Fruit fly (Drosophila melanogaster) whole organism, embryonic: ENCODE data around the gene Coa8.

Source experiments
- Atf6 ChIP-seq: fragments of 200-800 bp; sonication (Bioruptor generic); IDR thresholded peaks from 2 replicates; pipeline ENCODE4 v1.3.6; 2022; ENCODE audit warnings: missing biosample characterization, missing genetic modification characterization
- Blimp-1 ChIP-seq: fragments of 200-800 bp; sonication (Bioruptor generic); optimal IDR thresholded peaks from 3 replicates; lab custom pipeline; 2018; ENCODE audit warnings: missing biosample characterization, missing genetic modification characterization, mild to moderate bottlenecking, moderate library complexity, missing genetic modification reagents
- CG10431 ChIP-seq: fragments of 200-800 bp; sonication (Bioruptor generic); optimal IDR thresholded peaks from 3 replicates; lab custom pipeline; 2018; ENCODE audit warnings: missing biosample characterization, mild to moderate bottlenecking, missing genetic modification characterization
- CG11247 ChIP-seq: fragments of 200-800 bp; sonication (Bioruptor generic); IDR thresholded peaks from 2 replicates; pipeline ENCODE4 v1.3.6; 2022; ENCODE audit warnings: missing biosample characterization, missing genetic modification characterization
- CG12155 ChIP-seq: fragments of 200-800 bp; sonication (Bioruptor generic); optimal IDR thresholded peaks from 3 replicates; lab custom pipeline; 2016; ENCODE audit warnings: missing biosample characterization, missing genetic modification characterization
- CG12659 ChIP-seq: fragments of 200-800 bp; sonication (Bioruptor generic); optimal IDR thresholded peaks from 3 replicates; lab custom pipeline; 2017; ENCODE audit warnings: mild to moderate bottlenecking, missing biosample characterization, missing genetic modification reagents, missing genetic modification characterization
- CG12769 ChIP-seq: fragments of 200-800 bp; sonication (Bioruptor generic); optimal IDR thresholded peaks from 2 replicates; lab custom pipeline; 2019; ENCODE audit warnings: missing biosample characterization, mild to moderate bottlenecking, missing genetic modification characterization, moderate library complexity
- CG16779 ChIP-seq: fragments of 200-800 bp; sonication (Bioruptor generic); IDR thresholded peaks from 2 replicates; pipeline ENCODE4 v1.3.6; 2022; ENCODE audit warnings: missing biosample characterization, missing genetic modification characterization
- CG17328 ChIP-seq: fragments of 200-800 bp; sonication (Bioruptor generic); IDR thresholded peaks from 2 replicates; pipeline ENCODE4 v1.3.6; 2022; ENCODE audit warnings: missing biosample characterization, missing genetic modification characterization
- CG17829 ChIP-seq: fragments of 200-800 bp; optimal IDR thresholded peaks from 2 replicates; lab custom pipeline; 2019; ENCODE audit warnings: missing biosample characterization, mild to moderate bottlenecking, missing genetic modification characterization, moderate library complexity
- CG1832 ChIP-seq: fragments of 200-800 bp; sonication (Bioruptor generic); optimal IDR thresholded peaks from 2 replicates; lab custom pipeline; 2017; ENCODE audit warnings: missing biosample characterization, mild to moderate bottlenecking, missing genetic modification characterization, inconsistent platforms
- CG31224 ChIP-seq: fragments of 200-800 bp; sonication (Bioruptor generic); IDR thresholded peaks from 2 replicates; pipeline ENCODE4 v1.3.6; 2022; ENCODE audit warnings: missing biosample characterization, missing genetic modification characterization
- CG32532 ChIP-seq: fragments of 200-800 bp; sonication (Bioruptor generic); IDR thresholded peaks from 2 replicates; pipeline ENCODE4 v1.3.6; 2022; ENCODE audit warnings: missing biosample characterization, missing genetic modification characterization
- CG3281 ChIP-seq: fragments of 200-800 bp; sonication (Bioruptor generic); optimal IDR thresholded peaks from 3 replicates; lab custom pipeline; 2017; ENCODE audit warnings: missing biosample characterization, mild to moderate bottlenecking, missing genetic modification characterization
- CG34422 ChIP-seq: fragments of 200-800 bp; sonication (Bioruptor generic); IDR thresholded peaks from 3 replicates; pipeline ENCODE4 v1.3.6; 2022; ENCODE audit warnings: missing biosample characterization, missing genetic modification characterization
- CG3995 ChIP-seq: fragments of 200-800 bp; sonication (Bioruptor generic); optimal IDR thresholded peaks from 3 replicates; lab custom pipeline; 2016; ENCODE audit warnings: missing biosample characterization, missing genetic modification characterization
- CG4360 ChIP-seq: fragments of 200-800 bp; sonication (Bioruptor generic); IDR thresholded peaks from 2 replicates; pipeline ENCODE4 v1.3.6; 2022; ENCODE audit warnings: missing biosample characterization, missing genetic modification characterization
- CG6654 ChIP-seq: fragments of 200-800 bp; sonication (Bioruptor generic); optimal IDR thresholded peaks from 2 replicates; lab custom pipeline; 2017; ENCODE audit warnings: missing biosample characterization, mild to moderate bottlenecking, missing genetic modification characterization
- CG6765 ChIP-seq: fragments of 200-800 bp; sonication (Bioruptor generic); optimal IDR thresholded peaks from 3 replicates; lab custom pipeline; 2017; ENCODE audit warnings: missing biosample characterization, mild to moderate bottlenecking, missing genetic modification characterization
- CG6791 ChIP-seq: fragments of 200-800 bp; sonication (Bioruptor generic); IDR thresholded peaks from 3 replicates; pipeline ENCODE4 v1.3.6; 2022; ENCODE audit warnings: missing biosample characterization, missing genetic modification characterization; ENCODE audit not compliant: partially characterized antibody
- CG6813 ChIP-seq: fragments of 200-800 bp; sonication (Bioruptor generic); optimal IDR thresholded peaks from 2 replicates; lab custom pipeline; 2017; ENCODE audit warnings: missing biosample characterization, missing genetic modification characterization, mild to moderate bottlenecking, moderate library complexity, missing genetic modification reagents
- CHES-1-like ChIP-seq: fragments of 200-800 bp; sonication (Bioruptor generic); optimal IDR thresholded peaks from 2 replicates; lab custom pipeline; 2016; ENCODE audit warnings: missing biosample characterization, missing genetic modification characterization
- Dll ChIP-seq: fragments of 200-800 bp; sonication (Bioruptor generic); IDR thresholded peaks from 4 replicates; pipeline ENCODE4 v1.3.6; 2022; ENCODE audit warnings: missing biosample characterization, missing genetic modification characterization; ENCODE audit not compliant: partially characterized antibody
- H15 ChIP-seq: fragments of 200-800 bp; sonication (Bioruptor generic); IDR thresholded peaks from 3 replicates; pipeline ENCODE4 v1.3.6; 2022; ENCODE audit warnings: missing biosample characterization, missing genetic modification characterization
- Hr3 ChIP-seq: fragments of 200-800 bp; sonication (Bioruptor generic); optimal IDR thresholded peaks from 3 replicates; lab custom pipeline; 2016; ENCODE audit warnings: missing biosample characterization, missing genetic modification characterization
- Max ChIP-seq: fragments of 200-800 bp; sonication (Bioruptor generic); optimal IDR thresholded peaks from 2 replicates; lab custom pipeline; 2016; ENCODE audit warnings: missing biosample characterization, mild to moderate bottlenecking, missing genetic modification characterization
- Nf-YA ChIP-seq: fragments of 200-800 bp; sonication (Bioruptor generic); IDR thresholded peaks from 2 replicates; pipeline ENCODE4 v1.3.6; 2022; ENCODE audit warnings: missing biosample characterization, missing genetic modification characterization
- Nf-YB ChIP-seq: fragments of 200-800 bp; sonication (Bioruptor generic); optimal IDR thresholded peaks from 3 replicates; lab custom pipeline; 2019; ENCODE audit warnings: missing biosample characterization, mild to moderate bottlenecking, missing genetic modification characterization, moderate library complexity
- Oli ChIP-seq: fragments of 200-800 bp; sonication (Bioruptor generic); optimal IDR thresholded peaks from 2 replicates; lab custom pipeline; 2018; ENCODE audit warnings: missing biosample characterization, mild to moderate bottlenecking, missing genetic modification characterization, moderate library complexity
- Ravus ChIP-seq: fragments of 200-800 bp; sonication (Bioruptor generic); IDR thresholded peaks from 2 replicates; pipeline ENCODE4 v1.3.6; 2022; ENCODE audit warnings: missing biosample characterization, missing genetic modification characterization
- Sox100B ChIP-seq: fragments of 200-800 bp; sonication (Bioruptor generic); optimal IDR thresholded peaks from 3 replicates; lab custom pipeline; 2018; ENCODE audit warnings: missing biosample characterization, mild to moderate bottlenecking, missing genetic modification characterization
- Stat92E ChIP-seq, 3 experiments: fragments of >200 bp in 2 of 3; fragments of 200-800 bp in 1 of 3; sonication (Bioruptor generic) in 1 of 3; optimal IDR thresholded peaks; 2 replicates each; lab custom pipeline; 2017 to 2019; ENCODE audit warnings: missing biosample characterization in 3 of 3, missing genetic modification characterization in 3 of 3, mild to moderate bottlenecking in 1 of 3, moderate library complexity in 1 of 3
- ase ChIP-seq: fragments of 200-800 bp; sonication (Bioruptor generic); IDR thresholded peaks from 3 replicates; pipeline ENCODE4 v1.3.6; 2022; ENCODE audit warnings: missing biosample characterization, missing genetic modification characterization
- az2 ChIP-seq: fragments of 200-800 bp; sonication (Bioruptor generic); optimal IDR thresholded peaks from 3 replicates; lab custom pipeline; 2016; ENCODE audit warnings: missing biosample characterization, missing genetic modification characterization
- bowl ChIP-seq: fragments of 200-800 bp; sonication (Bioruptor generic); IDR thresholded peaks from 2 replicates; pipeline ENCODE4 v1.3.6; 2022; ENCODE audit warnings: missing biosample characterization, missing genetic modification characterization
- br ChIP-seq: fragments of >200 bp; optimal IDR thresholded peaks from 2 replicates; lab custom pipeline; 2017
- ems ChIP-seq: fragments of 200-800 bp; sonication (Bioruptor generic); optimal IDR thresholded peaks from 3 replicates; lab custom pipeline; 2016; ENCODE audit warnings: missing biosample characterization, missing genetic modification characterization
- exex ChIP-seq: fragments of 200-800 bp; sonication (Bioruptor generic); optimal IDR thresholded peaks from 4 replicates; lab custom pipeline; 2018; ENCODE audit warnings: missing biosample characterization, mild to moderate bottlenecking, missing genetic modification characterization, moderate library complexity
- gem ChIP-seq: fragments of 200-800 bp; sonication (Bioruptor generic); optimal IDR thresholded peaks from 2 replicates; lab custom pipeline; 2019; ENCODE audit warnings: missing biosample characterization, mild to moderate bottlenecking, missing genetic modification characterization, moderate library complexity
- lmd ChIP-seq: fragments of 200-800 bp; sonication (Bioruptor generic); IDR thresholded peaks from 2 replicates; pipeline ENCODE4 v1.3.6; 2022; ENCODE audit warnings: missing biosample characterization, missing genetic modification characterization
- lov ChIP-seq, 2 experiments: fragments of 200-800 bp in 1 of 2; fragments of >200 bp in 1 of 2; sonication (Bioruptor generic) in 1 of 2; IDR thresholded peaks in 1 of 2; optimal IDR thresholded peaks in 1 of 2; 2 replicates in 1 of 2; 3 replicates in 1 of 2; pipeline versions ENCODE4 v1.3.6 to Lab custom; 2017 to 2022; ENCODE audit warnings: missing biosample characterization in 1 of 2, missing genetic modification characterization in 1 of 2
- oc ChIP-seq: fragments of 200-800 bp; sonication (Bioruptor generic); optimal IDR thresholded peaks from 2 replicates; lab custom pipeline; 2018; ENCODE audit warnings: missing biosample characterization, mild to moderate bottlenecking, missing genetic modification characterization, moderate library complexity
- pum ChIP-seq: fragments of 200-800 bp; sonication (Bioruptor generic); optimal IDR thresholded peaks from 2 replicates; lab custom pipeline; 2016; ENCODE audit warnings: missing biosample characterization, missing genetic modification characterization
- scrt ChIP-seq: fragments of 200-800 bp; sonication (Bioruptor generic); optimal IDR thresholded peaks from 2 replicates; lab custom pipeline; 2018; ENCODE audit warnings: missing biosample characterization, mild to moderate bottlenecking, missing genetic modification characterization, moderate library complexity
- stc ChIP-seq: fragments of 200-800 bp; sonication (Bioruptor generic); IDR thresholded peaks from 2 replicates; pipeline ENCODE4 v1.3.6; 2022; ENCODE audit warnings: missing biosample characterization, missing genetic modification characterization
- tap ChIP-seq: fragments of 200-800 bp; optimal IDR thresholded peaks from 3 replicates; lab custom pipeline; 2019; ENCODE audit warnings: missing biosample characterization, mild to moderate bottlenecking, missing genetic modification characterization, moderate library complexity
- tin ChIP-seq: fragments of 200-800 bp; sonication (Bioruptor generic); optimal IDR thresholded peaks from 3 replicates; lab custom pipeline; 2016; ENCODE audit warnings: missing biosample characterization, missing genetic modification characterization
- toy ChIP-seq: fragments of 200-800 bp; sonication (Bioruptor generic); IDR thresholded peaks from 2 replicates; pipeline ENCODE4 v1.3.6; 2022; ENCODE audit warnings: missing biosample characterization, missing genetic modification characterization
- trem ChIP-seq: fragments of 200-800 bp; optimal IDR thresholded peaks from 3 replicates; lab custom pipeline; 2019; ENCODE audit warnings: missing biosample characterization, mild to moderate bottlenecking, missing genetic modification characterization, moderate library complexity
- unpg ChIP-seq: fragments of 200-800 bp; sonication (Bioruptor generic); optimal IDR thresholded peaks from 3 replicates; lab custom pipeline; 2018; ENCODE audit warnings: missing biosample characterization, mild to moderate bottlenecking, missing genetic modification characterization, moderate library complexity

Gene Coa8

DNA sequence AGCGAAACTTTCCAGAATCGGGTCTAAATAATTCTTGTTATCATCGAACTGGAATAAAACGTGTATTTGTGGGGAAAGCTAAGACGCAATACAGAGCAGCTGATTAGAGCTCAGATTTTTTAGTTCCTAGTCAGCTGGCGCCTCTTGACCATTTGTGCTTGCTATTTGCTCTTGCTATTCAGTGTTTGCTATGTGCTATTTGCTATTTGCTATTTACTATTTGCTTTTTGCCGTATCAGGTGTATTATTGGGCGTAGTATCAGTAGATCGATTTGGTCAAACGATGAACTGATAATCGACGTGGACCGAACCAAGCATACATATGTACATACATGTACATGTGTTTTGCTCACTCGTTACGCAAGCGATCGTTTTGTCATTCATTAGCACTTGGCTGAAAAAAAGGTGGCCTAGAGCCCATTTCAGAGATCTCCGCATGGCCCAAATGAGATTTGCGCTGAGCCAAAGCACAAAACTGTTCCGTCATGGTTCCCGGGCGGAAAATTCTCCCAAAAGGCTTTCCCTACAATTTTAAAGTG lies 34.6 kb upstream of the Coa8 start (continued):
- TF ChIP-seq scrt (GFP tag; lab: Kevin White, UChicago) (peak; percentile 17), CG16779 (GFP tag; lab: Robert Waterston, UW) (0 out of 2 replicates have a peak, but pooled peaks have one; percentile 37), unpg (GFP tag; lab: Kevin White, UChicago) (peak; percentile 32), Oli (tag; lab: Kevin White, UChicago) (no peak), Ravus (GFP tag; lab: Robert Waterston, UW) (no peak), ase (GFP tag; lab: Robert Waterston, UW) (no peak), Stat92E (GFP tag; optimal IDR thresholded peaks at IDR 0.05; lab: Kevin White, UChicago) (no peak), CG10431 (GFP tag; lab: Kevin White, UChicago) (no peak), Hr3 (GFP tag; lab: Kevin White, UChicago) (peak; percentile 9), tin (GFP tag; lab: Kevin White, UChicago) (no peak), CG1832 (GFP tag; lab: Kevin White, UChicago) (no peak), lmd (GFP tag; lab: Robert Waterston, UW) (no peak), CG31224 (0 out of 2 replicates have a peak, but pooled peaks have one; percentile 39), ems (GFP tag; lab: Kevin White, UChicago) (no peak), CG12659 (GFP tag; lab: Kevin White, UChicago) (peak; percentile 53), Atf6 (GFP tag; lab: Robert Waterston, UW) (peak; percentile 41; the same call in 1 of the 2 replicates), pum (GFP tag; lab: Kevin White, UChicago) (no peak), bowl (no peak), trem (tag; lab: Kevin White, UChicago) (no peak), CG6654 (no peak), CG6813 (GFP tag; lab: Kevin White, UChicago) (peak; percentile 66), Sox100B (GFP tag; lab: Kevin White, UChicago) (no peak), lov (optimal IDR thresholded peaks at IDR 0.05; lab: Kevin White, UChicago) (no peak), lov (GFP tag; IDR thresholded peaks at IDR 0.05; lab: Robert Waterston, UW) (no peak), oc (no peak), exex (tag; lab: Kevin White, UChicago) (peak; percentile 72), tap (no peak), CG6791 (GFP tag; lab: Robert Waterston, UW) (no peak), H15 (GFP tag; lab: Robert Waterston, UW) (no peak), stc (GFP tag; lab: Robert Waterston, UW) (no peak), CG6765 (GFP tag; lab: Kevin White, UChicago) (peak; percentile 13), Nf-YA (GFP tag; lab: Robert Waterston, UW) (peak; percentile 34; the same call in 1 of the 2 replicates), Nf-YB (no peak), CG12769 (tag; lab: Kevin White, UChicago) (peak; percentile 74), CG17829 (tag; lab: Kevin White, UChicago) (no peak), CG34422 (no peak), CG3281 (peak; percentile 55), Dll (GFP tag; lab: Robert Waterston, UW) (no peak), CG17328 (GFP tag; lab: Robert Waterston, UW) (peak; percentile 56; the same call in 1 of the 2 replicates), CG3995 (GFP tag; lab: Kevin White, UChicago) (no peak), gem (peak; percentile 63), Max (GFP tag; lab: Kevin White, UChicago) (no peak), CHES-1-like (GFP tag; lab: Kevin White, UChicago) (peak; percentile 57), toy (GFP tag; lab: Robert Waterston, UW) (peak; percentile 53; the same call in 1 of the 2 replicates), br (lab: Kevin White, UChicago) (no peak), Blimp-1 (GFP tag; lab: Kevin White, UChicago) (peak; percentile 37), CG12155 (GFP tag; lab: Kevin White, UChicago) (no peak), az2 (GFP tag; lab: Kevin White, UChicago) (no peak), CG11247 (GFP tag; lab: Robert Waterston, UW) (0 out of 2 replicates have a peak, but pooled peaks have one; percentile 52), CG32532 (GFP tag; lab: Robert Waterston, UW) (peak; percentile 46), CG4360 (GFP tag; lab: Robert Waterston, UW) (no peak)
